Worm (Caenorhabditis elegans): Measurements from ENCODE around the gene mel-32.

ce11 chrIII:6419409-6419944, 23.3 kb downstream of the mel-32 start, which contains the start of gene atgl-1:
- no peak for TF ChIP-seq nhr-11 (tag; optimal IDR thresholded peaks at IDR 0.05)
- TF ChIP-seq zag-1 (tag; optimal IDR thresholded peaks at IDR 0.05) = no peak
- no peak for TF ChIP-seq ets-5 (GFP tag; IDR thresholded peaks at IDR 0.05)
- no peak for TF ChIP-seq skn-1 (tag; optimal IDR thresholded peaks at IDR 0.05)
- TF ChIP-seq pqm-1 (tag; optimal IDR thresholded peaks at IDR 0.05) = no peak
- TF ChIP-seq hlh-17 (GFP tag; optimal IDR thresholded peaks at IDR 0.05; ENCODE audit: borderline replicate concordance) = no peak
- TF ChIP-seq jun-1 (tag; optimal IDR thresholded peaks at IDR 0.05) = no peak
- TF ChIP-seq nhr-28 (tag; optimal IDR thresholded peaks at IDR 0.05) = no peak
- no peak for TF ChIP-seq unc-130 (tag; optimal IDR thresholded peaks at IDR 0.05)
- TF ChIP-seq lin-39 (tag; optimal IDR thresholded peaks at IDR 0.05) = no peak
- no peak for TF ChIP-seq ztf-4 (tag; optimal IDR thresholded peaks at IDR 0.05)
- TF ChIP-seq tbx-2 (tag; optimal IDR thresholded peaks at IDR 0.05) = no peak
- no peak for TF ChIP-seq egl-27 (tag; optimal IDR thresholded peaks at IDR 0.05)

Measured in whole organism, L1 larva.